Fruit fly (Drosophila melanogaster) whole organism, wandering third instar larva: ENCODE data around the gene CG9114.
A peak's percentile ranks its signal among the peaks of the same experiment; 100 is the strongest.

Experiments
- Abd-B ChIP-seq: fragments of >200 bp; optimal IDR thresholded peaks from 2 replicates; lab custom pipeline; 2017; ENCODE audit warnings: missing biosample characterization, missing genetic modification characterization
- CG32264 ChIP-seq: fragments of 200-800 bp; sonication (Bioruptor generic); optimal IDR thresholded peaks from 2 replicates; lab custom pipeline; 2016; ENCODE audit warnings: missing biosample characterization, missing genetic modification characterization
- CG9705 ChIP-seq: fragments of 200-800 bp; sonication (Bioruptor generic); optimal IDR thresholded peaks from 2 replicates; lab custom pipeline; 2018; ENCODE audit warnings: missing biosample characterization, mild to moderate bottlenecking, missing genetic modification characterization
- CrebA ChIP-seq: fragments of 200-800 bp; sonication (Bioruptor generic); optimal IDR thresholded peaks from 2 replicates; lab custom pipeline; 2016; ENCODE audit warnings: missing biosample characterization, mild to moderate bottlenecking, missing genetic modification characterization, borderline replicate concordance
- Dfd ChIP-seq: fragments of >200 bp; optimal IDR thresholded peaks from 2 replicates; lab custom pipeline; 2017; ENCODE audit warnings: missing biosample characterization, missing genetic modification characterization
- Dif ChIP-seq: fragments of 200-275, 200-300 bp; sonication (Bioruptor generic); optimal IDR thresholded peaks from 2 replicates; lab custom pipeline; 2018; ENCODE audit warnings: missing biosample characterization, missing genetic modification characterization; ENCODE audit not compliant: partially characterized antibody
- GATAd ChIP-seq: sonication (Bioruptor generic); optimal IDR thresholded peaks from 2 replicates; lab custom pipeline; 2016; ENCODE audit warnings: missing biosample characterization, missing genetic modification characterization
- HLH106 ChIP-seq: fragments of 200-800 bp; optimal IDR thresholded peaks from 3 replicates; lab custom pipeline; 2019; ENCODE audit warnings: missing biosample characterization, mild to moderate bottlenecking, missing genetic modification characterization, moderate library complexity
- Hnf4 ChIP-seq: fragments of 200-800 bp; sonication (Bioruptor generic); optimal IDR thresholded peaks from 2 replicates; lab custom pipeline; 2016; ENCODE audit warnings: missing biosample characterization, mild to moderate bottlenecking, missing genetic modification characterization
- Hr83 ChIP-seq: fragments of 200-300 bp; sonication (Bioruptor generic); optimal IDR thresholded peaks from 2 replicates; lab custom pipeline; 2016; ENCODE audit warnings: missing biosample characterization, mild to moderate bottlenecking, missing genetic modification characterization, moderate library complexity; ENCODE audit not compliant: poor library complexity, severe bottlenecking
- Mio ChIP-seq: sonication (Bioruptor generic); optimal IDR thresholded peaks from 2 replicates; lab custom pipeline; 2016; ENCODE audit warnings: missing biosample characterization, missing genetic modification characterization
- Myc ChIP-seq: fragments of >200 bp; optimal IDR thresholded peaks from 2 replicates; lab custom pipeline; 2017
- N ChIP-seq: fragments of >200 bp; optimal IDR thresholded peaks from 2 replicates; lab custom pipeline; 2018; ENCODE audit warnings: missing biosample characterization, missing external identifiers, missing genetic modification characterization
- Rel ChIP-seq, 2 experiments: fragments of 200-800 bp; sonication (Bioruptor generic) in 1 of 2; optimal IDR thresholded peaks; 2 replicates in 1 of 2; 3 replicates in 1 of 2; lab custom pipeline; 2016 to 2019; ENCODE audit warnings: mild to moderate bottlenecking in 2 of 2, missing biosample characterization in 2 of 2, missing genetic modification characterization in 2 of 2, moderate library complexity in 1 of 2
- Sp1 ChIP-seq: fragments of 200-800 bp; sonication (Bioruptor generic); optimal IDR thresholded peaks from 3 replicates; lab custom pipeline; 2019; ENCODE audit warnings: missing biosample characterization, mild to moderate bottlenecking, missing genetic modification characterization, moderate library complexity
- Vsx2 ChIP-seq: fragments of 200-300, 225-300 bp; sonication (Bioruptor generic); optimal IDR thresholded peaks from 2 replicates; lab custom pipeline; 2018; ENCODE audit warnings: missing biosample characterization, missing genetic modification characterization; ENCODE audit not compliant: partially characterized antibody
- br ChIP-seq: fragments of 200-800 bp; sonication (Bioruptor generic); optimal IDR thresholded peaks from 2 replicates; lab custom pipeline; 2016; ENCODE audit warnings: missing biosample characterization, missing genetic modification characterization
- brk ChIP-seq: fragments of 200-800 bp; sonication (Bioruptor generic); optimal IDR thresholded peaks from 2 replicates; lab custom pipeline; 2016; ENCODE audit warnings: missing biosample characterization, mild to moderate bottlenecking, missing genetic modification characterization
- dsf ChIP-seq: sonication (Bioruptor generic); optimal IDR thresholded peaks from 2 replicates; lab custom pipeline; 2016; ENCODE audit warnings: missing biosample characterization, missing genetic modification characterization, borderline replicate concordance
- ey ChIP-seq: fragments of 200-800 bp; sonication (Bioruptor generic); optimal IDR thresholded peaks from 2 replicates; lab custom pipeline; 2016; ENCODE audit warnings: missing biosample characterization, missing genetic modification characterization
- foxo ChIP-seq, 2 experiments: fragments of 200-800 bp; sonication (Bioruptor generic); optimal IDR thresholded peaks; 2 replicates in 1 of 2; 3 replicates in 1 of 2; lab custom pipeline; 2016 to 2017; ENCODE audit warnings: missing biosample characterization in 2 of 2, missing genetic modification characterization in 2 of 2
- h ChIP-seq: fragments of 200-800 bp; sonication (Bioruptor generic); optimal IDR thresholded peaks from 3 replicates; lab custom pipeline; 2016; ENCODE audit warnings: missing biosample characterization, mild to moderate bottlenecking, missing genetic modification characterization
- lola ChIP-seq: fragments of >200 bp; optimal IDR thresholded peaks from 2 replicates; lab custom pipeline; 2017; ENCODE audit warnings: missing biosample characterization, missing genetic modification characterization
- pan ChIP-seq: fragments of >200 bp; optimal IDR thresholded peaks from 2 replicates; lab custom pipeline; 2017
- psq ChIP-seq: fragments of 200-800 bp; sonication (Bioruptor generic); optimal IDR thresholded peaks from 3 replicates; lab custom pipeline; 2017; ENCODE audit warnings: missing biosample characterization, mild to moderate bottlenecking, missing genetic modification characterization, moderate library complexity
- rgr ChIP-seq: fragments of 200-800 bp; sonication (Bioruptor generic); optimal IDR thresholded peaks from 3 replicates; lab custom pipeline; 2016; ENCODE audit warnings: missing biosample characterization, mild to moderate bottlenecking, missing genetic modification characterization
- sage ChIP-seq: fragments of 200-800 bp; sonication (Bioruptor generic); optimal IDR thresholded peaks from 2 replicates; lab custom pipeline; 2016; ENCODE audit warnings: missing biosample characterization, mild to moderate bottlenecking, missing genetic modification characterization
- tai ChIP-seq: sonication (Bioruptor generic); optimal IDR thresholded peaks from 2 replicates; lab custom pipeline; 2016; ENCODE audit warnings: missing biosample characterization, missing genetic modification characterization
- woc ChIP-seq: sonication (Bioruptor generic); optimal IDR thresholded peaks from 2 replicates; lab custom pipeline; 2016; ENCODE audit warnings: missing biosample characterization, mild to moderate bottlenecking, missing genetic modification characterization

The CG9114 gene

DNA sequence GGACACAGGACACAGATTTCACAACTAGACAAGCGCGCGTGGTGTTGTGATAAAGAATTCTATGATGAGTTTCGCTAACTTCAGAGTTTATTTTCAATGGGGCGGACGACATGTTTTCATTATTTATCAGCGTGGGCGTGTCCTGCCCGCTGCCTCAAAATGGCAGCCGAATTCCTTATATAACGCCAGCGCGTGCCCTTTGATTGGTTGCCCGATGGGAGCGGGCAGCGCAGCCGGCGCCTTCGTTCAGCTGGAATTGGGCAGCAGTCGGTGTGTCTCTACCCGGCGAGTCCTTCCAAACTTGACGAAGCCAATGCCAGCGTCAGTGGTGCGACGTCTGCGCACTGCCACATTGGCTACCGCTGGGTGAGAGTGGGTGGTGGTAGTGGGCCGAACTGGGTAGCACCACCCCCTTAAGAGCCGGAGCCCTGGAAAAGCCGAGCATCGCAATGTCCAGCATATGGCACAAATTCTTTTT, 46.1 kb upstream of the CG9114 start, which contains the start of gene acj6:
Gene acj6, minus strand, starts transcription at position 51 of the 478 bp plus-strand sequence.
- TF ChIP-seq N (GFP tag; lab: Kevin White, UChicago) (no peak), GATAd (no peak), CG32264 (GFP tag; lab: Kevin White, UChicago) (no peak), Vsx2 (no peak), dsf (GFP tag; lab: Kevin White, UChicago) (no peak), Myc (lab: Kevin White, UChicago) (no peak), Hnf4 (GFP tag; lab: Kevin White, UChicago) (no peak), CrebA (GFP tag; lab: Kevin White, UChicago) (no peak), br (GFP tag; lab: Kevin White, UChicago) (no peak), CG9705 (GFP tag; lab: Kevin White, UChicago) (no peak), Abd-B (GFP tag; lab: Kevin White, UChicago) (no peak), woc (no peak), Dfd (GFP tag; lab: Kevin White, UChicago) (no peak), pan (lab: Kevin White, UChicago) (no peak), sage (GFP tag; lab: Kevin White, UChicago) (no peak), lola (GFP tag; lab: Kevin White, UChicago) (no peak), Mio (GFP tag; lab: Kevin White, UChicago) (no peak), rgr (GFP tag; lab: Kevin White, UChicago) (no peak)
- TF ChIP-seq, all 38 proteins: peak for 0

DNA sequence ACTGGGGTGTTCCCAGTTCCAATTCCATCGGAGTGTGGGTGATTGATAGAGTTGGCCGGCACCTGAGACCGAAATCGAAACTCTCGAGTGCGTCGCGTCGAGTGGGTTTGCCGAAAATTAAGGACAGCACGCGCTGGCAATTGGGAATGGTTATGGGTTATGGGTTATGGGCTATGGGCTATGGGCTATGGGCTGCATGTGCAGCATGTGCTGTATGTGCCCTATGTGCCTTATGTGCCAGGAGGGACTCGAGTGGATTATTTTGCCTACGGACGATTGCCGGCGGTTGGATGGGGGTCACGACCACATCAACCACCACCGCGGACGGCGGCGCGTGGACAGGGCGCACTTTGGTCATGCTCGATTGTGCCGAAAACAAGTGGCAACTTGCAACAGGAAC, 37.1 kb upstream of the CG9114 start:
- TF ChIP-seq HLH106 (tag; lab: Kevin White, UChicago), result no peak
- no peak for TF ChIP-seq Myc (lab: Kevin White, UChicago)
- no peak for TF ChIP-seq Rel (GFP tag; optimal IDR thresholded peaks at IDR 0.05; lab: Kevin White, UChicago)
- TF ChIP-seq Rel (tag; optimal IDR thresholded peaks at IDR 0.05; lab: Kevin White, UChicago), result no peak
- TF ChIP-seq CrebA (GFP tag; lab: Kevin White, UChicago), result no peak
- TF ChIP-seq Sp1 (GFP tag; lab: Kevin White, UChicago), result no peak
- no peak for TF ChIP-seq Hr83 (GFP tag; lab: Kevin White, UChicago)
- TF ChIP-seq foxo (GFP tag; optimal IDR thresholded peaks at IDR 0.05; lab: Kevin White, UChicago), result no peak
- TF ChIP-seq Dif (GFP tag; lab: Kevin White, UChicago), result no peak

DNA sequence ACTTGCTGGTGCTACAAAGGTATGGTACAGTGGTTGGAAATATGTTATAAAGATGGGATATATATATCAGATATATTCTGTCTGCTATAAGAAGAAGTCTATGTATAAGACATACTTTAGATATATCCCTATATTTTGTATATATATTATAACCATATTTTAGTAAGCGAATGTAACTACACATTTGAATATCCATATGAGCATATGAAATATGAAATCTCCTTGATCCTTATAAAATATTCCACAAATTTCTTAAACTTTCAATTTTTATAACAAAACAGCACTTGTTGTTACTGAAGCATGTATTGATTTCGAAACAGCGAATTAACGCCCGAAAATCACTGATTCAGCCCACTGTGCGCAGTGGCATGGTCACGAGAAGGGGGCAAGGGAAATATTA, 31.5 kb upstream of the CG9114 start:
- TF ChIP-seq sage (GFP tag; lab: Kevin White, UChicago) (no peak), HLH106 (tag; lab: Kevin White, UChicago) (peak; percentile 1)

DNA sequence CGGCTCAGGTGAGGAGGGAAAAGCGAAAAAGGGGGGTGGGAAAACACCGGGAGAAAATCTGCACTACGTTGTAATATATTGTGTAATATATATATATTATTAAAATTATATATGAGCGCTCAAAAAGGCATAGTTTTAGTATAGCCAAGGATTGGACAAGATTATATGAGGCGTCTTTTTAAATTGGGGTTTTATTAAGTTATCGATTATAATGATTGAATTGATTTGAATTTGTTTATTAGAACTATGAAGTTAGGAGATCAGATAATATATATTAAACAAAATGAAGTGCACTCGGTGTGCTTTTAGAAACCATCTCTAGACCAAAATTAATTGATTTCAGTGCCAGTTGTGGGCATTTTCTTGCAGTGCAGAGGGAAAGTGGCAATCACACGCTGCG, 30.7 kb upstream of the CG9114 start:
- TF ChIP-seq HLH106 (tag; lab: Kevin White, UChicago) (peak; percentile 11), tai (GFP tag; lab: Kevin White, UChicago) (no peak)

DNA sequence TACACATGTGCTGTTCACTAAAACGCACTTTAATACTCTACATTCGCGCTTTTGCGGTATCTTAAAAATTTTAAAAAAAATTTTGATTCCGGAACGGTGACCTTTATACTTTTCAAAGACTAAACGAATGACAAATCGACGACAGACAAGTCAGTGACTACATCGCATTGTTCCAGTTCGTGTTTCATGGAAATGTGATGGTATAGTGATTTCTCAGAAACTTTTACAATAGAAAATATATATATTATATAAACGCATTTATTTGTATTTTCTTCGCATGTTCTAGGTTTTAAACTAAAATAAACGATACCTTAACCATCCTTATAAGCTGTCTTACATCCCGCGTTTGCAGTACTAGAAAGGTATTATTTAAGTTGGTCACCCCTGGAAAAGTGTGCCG, 28.0 kb upstream of the CG9114 start, which contains the start of gene Pp1-13C:
Gene Pp1-13C, minus strand, starts transcription at position 101 of the 400 bp plus-strand sequence.
- TF ChIP-seq Hnf4 (GFP tag; lab: Kevin White, UChicago) (no peak), Dfd (GFP tag; lab: Kevin White, UChicago) (no peak), Dif (GFP tag; lab: Kevin White, UChicago) (no peak), tai (GFP tag; lab: Kevin White, UChicago) (no peak), pan (lab: Kevin White, UChicago) (no peak), HLH106 (tag; lab: Kevin White, UChicago) (no peak), h (GFP tag; lab: Kevin White, UChicago) (no peak), ey (GFP tag; lab: Kevin White, UChicago) (no peak), CG32264 (GFP tag; lab: Kevin White, UChicago) (no peak), Myc (lab: Kevin White, UChicago) (no peak), rgr (GFP tag; lab: Kevin White, UChicago) (no peak), psq (GFP tag; lab: Kevin White, UChicago) (no peak), CrebA (GFP tag; lab: Kevin White, UChicago) (no peak), brk (GFP tag; lab: Kevin White, UChicago) (no peak), CG9705 (GFP tag; lab: Kevin White, UChicago) (no peak)
